Fruit fly (Drosophila melanogaster): ENCODE results near the gene Asciz.
A peak's percentile ranks its signal among the peaks of the same experiment; 100 is the strongest.

Gene Asciz

DNA sequence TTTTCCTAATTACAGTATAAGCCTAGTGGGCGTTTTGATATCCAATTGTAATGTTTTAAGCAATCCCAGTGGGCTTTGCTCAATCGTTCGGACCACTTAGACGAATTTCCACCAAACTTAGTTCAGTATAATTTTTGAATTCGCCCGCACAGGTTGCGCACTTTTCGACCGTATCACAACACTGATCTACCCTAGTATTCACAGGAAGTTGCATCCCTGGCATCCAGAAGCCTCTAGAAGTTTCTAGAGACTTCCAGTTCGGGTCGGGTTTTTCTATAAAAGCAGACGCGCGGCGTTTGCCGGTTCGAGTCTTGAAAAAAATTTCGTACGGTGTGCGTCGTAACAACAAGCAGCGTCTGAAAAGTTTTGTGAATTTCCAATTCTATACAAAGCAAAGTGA is 26.9 kb upstream of the Asciz start, which contains the start of gene Hsp83 (continued):
- TF ChIP-seq CG8290 (GFP tag; optimal IDR thresholded peaks at IDR 0.05) (peak; percentile 91), CG8290 (tag; optimal IDR thresholded peaks at IDR 0.05) (peak; percentile 97), tna (GFP tag; IDR thresholded peaks at IDR 0.05; ENCODE audit: partially characterized antibody) (no peak), CG10274 (GFP tag; optimal IDR thresholded peaks at IDR 0.05) (peak; percentile 93), kay (GFP tag; optimal IDR thresholded peaks at IDR 0.05) (peak; percentile 63), CG9797 (GFP tag; optimal IDR thresholded peaks at IDR 0.05) (peak; percentile 76), twi (tag; optimal IDR thresholded peaks at IDR 0.05) (peak; percentile 76), Doc2 (GFP tag; IDR thresholded peaks at IDR 0.05) (0 out of 2 replicates have a peak, but pooled peaks have one; percentile 33), CG11247 (GFP tag; IDR thresholded peaks at IDR 0.05) (peak; percentile 95), CG4854 (GFP tag; optimal IDR thresholded peaks at IDR 0.05) (peak; percentile 95), CG6813 (GFP tag; optimal IDR thresholded peaks at IDR 0.05) (peak; percentile 100), eve (GFP tag; optimal IDR thresholded peaks at IDR 0.05) (no peak), run (tag; optimal IDR thresholded peaks at IDR 0.05) (peak; percentile 91), Ada2b (GFP tag; IDR thresholded peaks at IDR 0.05) (peak; percentile 68; the same call in 1 of the 2 replicates), CG10543 (GFP tag; optimal IDR thresholded peaks at IDR 0.05) (peak; percentile 100), oc (tag; optimal IDR thresholded peaks at IDR 0.05) (peak; percentile 92), Gsc (GFP tag; IDR thresholded peaks at IDR 0.05) (no peak), amos (GFP tag; IDR thresholded peaks at IDR 0.05; ENCODE audit: partially characterized antibody) (peak; percentile 3; the same call in 1 of the 2 replicates), CG4424 (GFP tag; optimal IDR thresholded peaks at IDR 0.05) (peak; percentile 91), Dll (GFP tag; IDR thresholded peaks at IDR 0.05; ENCODE audit: partially characterized antibody) (no peak), sisA (GFP tag; IDR thresholded peaks at IDR 0.05) (peak; percentile 38; the same call in 1 of the 2 replicates), CG6254 (GFP tag; optimal IDR thresholded peaks at IDR 0.05) (peak; percentile 95), HLH3B (GFP tag; IDR thresholded peaks at IDR 0.05) (peak; percentile 90), CG8944 (GFP tag; optimal IDR thresholded peaks at IDR 0.05) (peak; percentile 69), yki (optimal IDR thresholded peaks at IDR 0.05) (no peak), Myb (GFP tag; optimal IDR thresholded peaks at IDR 0.05) (no peak), jigr1 (GFP tag; IDR thresholded peaks at IDR 0.05) (no peak), sd (tag; optimal IDR thresholded peaks at IDR 0.05) (no peak), gce (GFP tag; IDR thresholded peaks at IDR 0.05) (peak; percentile 98), CG1647 (GFP tag; optimal IDR thresholded peaks at IDR 0.05) (peak; percentile 93), HmgD (GFP tag; optimal IDR thresholded peaks at IDR 0.05) (peak; percentile 70), CG2712 (tag; optimal IDR thresholded peaks at IDR 0.05) (peak; percentile 87), ash1 (GFP tag; optimal IDR thresholded peaks at IDR 0.05) (peak; percentile 99), Awh (GFP tag; IDR thresholded peaks at IDR 0.05) (peak; percentile 92), gro (GFP tag; optimal IDR thresholded peaks at IDR 0.05) (peak; percentile 97), CG8359 (GFP tag; optimal IDR thresholded peaks at IDR 0.05; ENCODE audit: borderline replicate concordance) (peak; percentile 93), CG11560 (tag; IDR thresholded peaks at IDR 0.05) (no peak; the same call in 2 of the 3 replicates), CG3065 (GFP tag; optimal IDR thresholded peaks at IDR 0.05) (peak; percentile 94), Tbp (GFP tag; optimal IDR thresholded peaks at IDR 0.05) (no peak), CG2120 (GFP tag; optimal IDR thresholded peaks at IDR 0.05) (peak; percentile 86), CG8478 (optimal IDR thresholded peaks at IDR 0.05) (no peak), CG6272 (GFP tag; IDR thresholded peaks at IDR 0.05) (peak; percentile 56), cas (GFP tag; IDR thresholded peaks at IDR 0.05) (peak; percentile 81; the same call in 1 of the 2 replicates), CrebB (tag; optimal IDR thresholded peaks at IDR 0.05) (peak; percentile 99), lov (optimal IDR thresholded peaks at IDR 0.05) (no peak), lov (GFP tag; IDR thresholded peaks at IDR 0.05) (peak; percentile 98), Poxn (GFP tag; IDR thresholded peaks at IDR 0.05) (peak; percentile 40; the same call in 1 of the 2 replicates), ac (GFP tag; optimal IDR thresholded peaks at IDR 0.05) (peak; percentile 93), CG12299 (tag; optimal IDR thresholded peaks at IDR 0.05) (peak; percentile 98), Hsf (GFP tag; optimal IDR thresholded peaks at IDR 0.05) (peak; percentile 99), CG6689 (GFP tag; IDR thresholded peaks at IDR 0.05) (peak; percentile 81), bcd (GFP tag; optimal IDR thresholded peaks at IDR 0.05) (peak; percentile 96), YL-1 (GFP tag; optimal IDR thresholded peaks at IDR 0.05) (peak; percentile 100)
